Worm (Caenorhabditis elegans) whole organism, L4/young adult: ENCODE data around the gene plp-2.

Experiments used
- dao-5 ChIP-seq: sonication (generic microtip); optimal IDR thresholded peaks from 2 replicates; lab custom pipeline; 2016; ENCODE audit warnings: missing genotype, missing genetic modification characterization, moderate library complexity, missing compliant biosample characterization
- him-1 ChIP-seq: sonication (generic microtip); optimal IDR thresholded peaks from 2 replicates; lab custom pipeline; 2016; ENCODE audit warnings: missing genotype, missing genetic modification reagents, missing genetic modification characterization, missing compliant biosample characterization

DNA sequence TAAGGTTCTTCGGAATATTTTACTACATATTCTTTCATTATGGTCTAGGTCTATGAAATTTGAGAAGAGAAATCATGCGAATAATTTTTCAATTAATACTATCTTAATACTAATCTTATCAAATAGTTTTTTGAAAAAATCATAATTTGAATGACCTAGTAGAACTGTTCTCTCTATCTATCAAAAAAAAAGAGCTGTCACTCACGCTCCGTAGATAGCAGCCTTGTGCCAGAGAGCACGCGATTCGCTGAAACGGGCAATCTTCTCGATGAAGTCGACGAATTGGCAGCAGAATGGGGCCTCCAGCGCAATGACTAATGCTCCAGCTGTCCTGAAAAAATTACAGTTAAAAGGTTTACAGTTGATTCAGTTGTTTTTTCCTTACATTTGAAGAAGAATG lies 13.0 kb downstream of the plp-2 start:
- TF ChIP-seq him-1 = no peak
- no peak for TF ChIP-seq dao-5
